Fruit fly (Drosophila melanogaster): ENCODE measurements around the gene LysRS.

The LysRS gene

dm6 chrX:9556397-9556796, 52.3 kb downstream of the LysRS start, which contains the start of gene CG15317:
Gene CG15317 (minus strand): TSS chrX:9556544.
- TF ChIP-seq noc (tag; optimal IDR thresholded peaks at IDR 0.05): no peak
